Fruit fly (Drosophila melanogaster): ENCODE results near the gene rdx.

The rdx gene

dm6 chr3R:14012478-14013146, 19.2 kb downstream of the rdx start (continued):
- peak; percentile 83 for TF ChIP-seq CG17186 (GFP tag; optimal IDR thresholded peaks at IDR 0.05)
- no peak for TF ChIP-seq CG15479 (GFP tag; optimal IDR thresholded peaks at IDR 0.05)
- peak; percentile 92 for TF ChIP-seq Blimp-1 (GFP tag; optimal IDR thresholded peaks at IDR 0.05)
- TF ChIP-seq onecut (GFP tag; IDR thresholded peaks at IDR 0.05) = peak; percentile 90
- no peak; the same call in 1 of the 2 replicates for TF ChIP-seq amos (GFP tag; IDR thresholded peaks at IDR 0.05; ENCODE audit: partially characterized antibody)
- TF ChIP-seq Kr (GFP tag; optimal IDR thresholded peaks at IDR 0.05) = peak; percentile 33
- peak; percentile 52 for TF ChIP-seq CG2202 (tag; optimal IDR thresholded peaks at IDR 0.05)
- TF ChIP-seq grau (tag; optimal IDR thresholded peaks at IDR 0.05) = peak; percentile 82
- no peak for TF ChIP-seq cad (GFP tag; optimal IDR thresholded peaks at IDR 0.05)
- peak; percentile 93 for TF ChIP-seq esg (GFP tag; conservative IDR thresholded peaks at IDR 0.05)
- peak; percentile 78 for TF ChIP-seq wdn (GFP tag; IDR thresholded peaks at IDR 0.05)
- TF ChIP-seq nom (GFP tag; optimal IDR thresholded peaks at IDR 0.05) = peak; percentile 88
- TF ChIP-seq CG7928 (GFP tag; optimal IDR thresholded peaks at IDR 0.05) = peak; percentile 54
- TF ChIP-seq shn (GFP tag; optimal IDR thresholded peaks at IDR 0.05) = peak; percentile 72
- peak; percentile 85 for TF ChIP-seq CG9215 (GFP tag; IDR thresholded peaks at IDR 0.05)
- peak; percentile 79 for TF ChIP-seq Ssrp (tag; optimal IDR thresholded peaks at IDR 0.05)
- TF ChIP-seq CG31224 (GFP tag; IDR thresholded peaks at IDR 0.05) = peak; percentile 87
- TF ChIP-seq Neu2 (GFP tag; optimal IDR thresholded peaks at IDR 0.05; ENCODE audit: borderline replicate concordance) = peak; percentile 68
- TF ChIP-seq Meics (GFP tag; optimal IDR thresholded peaks at IDR 0.05) = peak; percentile 92
- TF ChIP-seq CG31388 (GFP tag; optimal IDR thresholded peaks at IDR 0.05) = peak; percentile 83
- TF ChIP-seq rib (GFP tag; IDR thresholded peaks at IDR 0.05) = peak; percentile 86
- TF ChIP-seq CG12659 (GFP tag; optimal IDR thresholded peaks at IDR 0.05) = peak; percentile 79
- peak; percentile 27 for TF ChIP-seq twi (tag; optimal IDR thresholded peaks at IDR 0.05)
- TF ChIP-seq jumu (GFP tag; optimal IDR thresholded peaks at IDR 0.05) = peak; percentile 92
- TF ChIP-seq CG31365 (tag; optimal IDR thresholded peaks at IDR 0.05) = peak; percentile 81
- peak; percentile 47 for TF ChIP-seq CG17568 (GFP tag; optimal IDR thresholded peaks at IDR 0.05)
- no peak for TF ChIP-seq zf30C (GFP tag; optimal IDR thresholded peaks at IDR 0.05)
- peak; percentile 58 for TF ChIP-seq eyg (GFP tag; optimal IDR thresholded peaks at IDR 0.05)
- peak; percentile 43 for TF ChIP-seq HLH54F (GFP tag; optimal IDR thresholded peaks at IDR 0.05)
- peak; percentile 92 for TF ChIP-seq C15 (GFP tag; IDR thresholded peaks at IDR 0.05)
- peak; percentile 31 for TF ChIP-seq pho (GFP tag; optimal IDR thresholded peaks at IDR 0.05)
- TF ChIP-seq CG14050 (GFP tag; IDR thresholded peaks at IDR 0.05) = peak; percentile 89
- peak; percentile 56 for TF ChIP-seq NK7.1 (GFP tag; optimal IDR thresholded peaks at IDR 0.05)
- TF ChIP-seq tx (GFP tag; optimal IDR thresholded peaks at IDR 0.05) = peak; percentile 76
- peak; percentile 77 for TF ChIP-seq CG3847 (GFP tag; IDR thresholded peaks at IDR 0.05)
- 0 out of 4 replicates have a peak, but pooled peaks have one; percentile 6 for TF ChIP-seq chinmo (GFP tag; IDR thresholded peaks at IDR 0.05; ENCODE audit: partially characterized antibody)
- peak; percentile 96 for TF ChIP-seq dmrt99B (tag; optimal IDR thresholded peaks at IDR 0.05)
- peak; percentile 94 for TF ChIP-seq zen (tag; optimal IDR thresholded peaks at IDR 0.05)
- TF ChIP-seq nau (GFP tag; optimal IDR thresholded peaks at IDR 0.05) = peak; percentile 87
- TF ChIP-seq otp (GFP tag; IDR thresholded peaks at IDR 0.05) = peak; percentile 96
- TF ChIP-seq Ets97D (GFP tag; optimal IDR thresholded peaks at IDR 0.05) = peak; percentile 54
- TF ChIP-seq nerfin-1 (tag; optimal IDR thresholded peaks at IDR 0.05) = peak; percentile 85
- peak; percentile 92 for TF ChIP-seq CG11696 (GFP tag; IDR thresholded peaks at IDR 0.05)
- peak; percentile 52 for TF ChIP-seq schlank (tag; optimal IDR thresholded peaks at IDR 0.05)
- peak; percentile 97 for TF ChIP-seq dysf (GFP tag; IDR thresholded peaks at IDR 0.05)
- peak; percentile 94 for TF ChIP-seq CG18599 (GFP tag; optimal IDR thresholded peaks at IDR 0.05)
- peak; percentile 92 for TF ChIP-seq gsb (GFP tag; IDR thresholded peaks at IDR 0.05)
- TF ChIP-seq CG11560 (tag; IDR thresholded peaks at IDR 0.05) = peak; percentile 80
- peak; percentile 62 for TF ChIP-seq nerfin-2 (GFP tag; IDR thresholded peaks at IDR 0.05; ENCODE audit: partially characterized antibody)

Data from whole organism, embryonic.